Fruit fly (Drosophila melanogaster) whole organism, prepupa: ENCODE measurements around the gene CG14915.

ENCODE experiments used
- CG10631 ChIP-seq: fragments of 200-800 bp; sonication (Bioruptor generic); optimal IDR thresholded peaks from 2 replicates; lab custom pipeline; 2016; ENCODE audit warnings: missing biosample characterization, missing genetic modification characterization
- CG10669 ChIP-seq: fragments of 200-800 bp; sonication (Bioruptor generic); optimal IDR thresholded peaks from 3 replicates; lab custom pipeline; 2018; ENCODE audit warnings: missing biosample characterization, mild to moderate bottlenecking, missing genetic modification characterization, moderate library complexity
- CG11294 ChIP-seq: fragments of 200-800 bp; sonication (Bioruptor generic); IDR thresholded peaks from 2 replicates; pipeline ENCODE4 v1.3.6; 2022; ENCODE audit warnings: missing biosample characterization, missing genetic modification characterization
- CG11762 ChIP-seq: fragments of 200-800 bp; sonication (Bioruptor generic); optimal IDR thresholded peaks from 3 replicates; lab custom pipeline; 2016; ENCODE audit warnings: missing biosample characterization, missing genetic modification characterization; ENCODE audit not compliant: insufficient read depth
- CG11902 ChIP-seq: fragments of 200-800 bp; sonication (Bioruptor generic); optimal IDR thresholded peaks from 3 replicates; lab custom pipeline; 2016; ENCODE audit warnings: missing biosample characterization, missing genetic modification characterization
- CG15336 ChIP-seq: fragments of 200-800 bp; sonication (Bioruptor generic); IDR thresholded peaks from 2 replicates; pipeline ENCODE4 v1.3.6; 2022; ENCODE audit warnings: missing biosample characterization, missing genetic modification characterization
- CG1621 ChIP-seq: fragments of 200-800 bp; sonication (Bioruptor generic); optimal IDR thresholded peaks from 3 replicates; lab custom pipeline; 2018; ENCODE audit warnings: missing biosample characterization, mild to moderate bottlenecking, missing genetic modification characterization
- CG3032 ChIP-seq: fragments of 200-800 bp; optimal IDR thresholded peaks from 2 replicates; lab custom pipeline; 2019; ENCODE audit warnings: missing biosample characterization, mild to moderate bottlenecking, missing genetic modification characterization, moderate library complexity
- CG31627 ChIP-seq: fragments of 200-800 bp; sonication (Bioruptor generic); optimal IDR thresholded peaks from 3 replicates; lab custom pipeline; 2016; ENCODE audit warnings: missing biosample characterization, missing genetic modification characterization
- CG34406 ChIP-seq: fragments of 200-800 bp; sonication (Bioruptor generic); optimal IDR thresholded peaks from 3 replicates; lab custom pipeline; 2016; ENCODE audit warnings: missing biosample characterization, missing genetic modification characterization
- CG3919 ChIP-seq: fragments of 200-800 bp; sonication (Bioruptor generic); optimal IDR thresholded peaks from 3 replicates; lab custom pipeline; 2016; ENCODE audit warnings: missing biosample characterization, missing genetic modification characterization
- CG4318 ChIP-seq: fragments of 200-800 bp; sonication (Bioruptor generic); optimal IDR thresholded peaks from 3 replicates; lab custom pipeline; 2017; ENCODE audit warnings: missing biosample characterization, mild to moderate bottlenecking, missing genetic modification characterization
- CG6163 ChIP-seq: fragments of 200-800 bp; sonication (Bioruptor generic); IDR thresholded peaks from 3 replicates; pipeline ENCODE4 v1.3.6; 2022; ENCODE audit warnings: missing biosample characterization, missing genetic modification characterization
- CG6276 ChIP-seq: fragments of 200-800 bp; sonication (Bioruptor generic); optimal IDR thresholded peaks from 2 replicates; lab custom pipeline; 2017; ENCODE audit warnings: missing biosample characterization, mild to moderate bottlenecking, missing genetic modification characterization
- CG6792 ChIP-seq: fragments of 200-800 bp; sonication (Bioruptor generic); optimal IDR thresholded peaks from 3 replicates; lab custom pipeline; 2016; ENCODE audit warnings: missing biosample characterization, missing genetic modification characterization
- CG6854 ChIP-seq: fragments of 200-800 bp; sonication (Bioruptor generic); optimal IDR thresholded peaks from 2 replicates; lab custom pipeline; 2017; ENCODE audit warnings: missing biosample characterization, mild to moderate bottlenecking, missing genetic modification characterization
- CG7368 ChIP-seq: fragments of 200-800 bp; sonication (Bioruptor generic); optimal IDR thresholded peaks from 3 replicates; lab custom pipeline; 2016; ENCODE audit warnings: missing biosample characterization, missing genetic modification characterization
- CG8119 ChIP-seq: fragments of 200-800 bp; sonication (Bioruptor generic); IDR thresholded peaks from 3 replicates; pipeline ENCODE4 v1.3.6; 2022; ENCODE audit warnings: missing biosample characterization, missing genetic modification characterization
- CG8319 ChIP-seq: fragments of 200-800 bp; sonication (Bioruptor generic); optimal IDR thresholded peaks from 3 replicates; lab custom pipeline; 2016; ENCODE audit warnings: missing biosample characterization, missing genetic modification characterization
- CG8632 ChIP-seq: fragments of 200-800 bp; sonication (Bioruptor generic); optimal IDR thresholded peaks from 3 replicates; lab custom pipeline; 2016; ENCODE audit warnings: missing biosample characterization, missing genetic modification characterization
- CG9139 ChIP-seq: fragments of 200-800 bp; sonication (Bioruptor generic); optimal IDR thresholded peaks from 3 replicates; lab custom pipeline; 2017; ENCODE audit warnings: missing biosample characterization, mild to moderate bottlenecking, missing genetic modification characterization
- Eip75B ChIP-seq: fragments of 200-800 bp; sonication (Bioruptor generic); optimal IDR thresholded peaks from 3 replicates; lab custom pipeline; 2016; ENCODE audit warnings: missing biosample characterization, missing genetic modification characterization
- Eip78C ChIP-seq: fragments of 200-800 bp; sonication (Bioruptor generic); peaks from one replicate; lab custom pipeline; 2016; ENCODE audit warnings: missing biosample characterization, missing genetic modification characterization
- Eip93F ChIP-seq: fragments of 200-800 bp; sonication (Bioruptor generic); optimal IDR thresholded peaks from 2 replicates; lab custom pipeline; 2016; ENCODE audit warnings: missing biosample characterization, mild to moderate bottlenecking, missing genetic modification characterization
- Ets21C ChIP-seq: fragments of 200-800 bp; sonication (Bioruptor generic); optimal IDR thresholded peaks from 3 replicates; lab custom pipeline; 2016; ENCODE audit warnings: missing biosample characterization, missing genetic modification characterization
- Ets96B ChIP-seq: fragments of 200-800 bp; optimal IDR thresholded peaks from 2 replicates; lab custom pipeline; 2019; ENCODE audit warnings: missing biosample characterization, mild to moderate bottlenecking, missing genetic modification characterization, moderate library complexity
- Gug ChIP-seq: fragments of 200-800 bp; sonication (Bioruptor generic); IDR thresholded peaks from 2 replicates; pipeline ENCODE4 v1.3.6; 2022; ENCODE audit warnings: missing biosample characterization, missing genetic modification characterization
- Hr38 ChIP-seq: sonication (Bioruptor generic); optimal IDR thresholded peaks from 2 replicates; lab custom pipeline; 2016; ENCODE audit warnings: missing biosample characterization, missing genetic modification characterization
- Hr39 ChIP-seq: fragments of 200-800 bp; sonication (Bioruptor generic); optimal IDR thresholded peaks from 2 replicates; lab custom pipeline; 2016; ENCODE audit warnings: missing biosample characterization, missing genetic modification characterization
- Hr4 ChIP-seq: fragments of 200-800 bp; sonication (Bioruptor generic); optimal IDR thresholded peaks from 3 replicates; lab custom pipeline; 2016; ENCODE audit warnings: missing biosample characterization, missing genetic modification characterization
- Met ChIP-seq: fragments of 200-800 bp; sonication (Bioruptor generic); optimal IDR thresholded peaks from 3 replicates; lab custom pipeline; 2016; ENCODE audit warnings: missing biosample characterization, missing genetic modification characterization
- OdsH ChIP-seq: fragments of 200-800 bp; sonication (Bioruptor generic); optimal IDR thresholded peaks from 3 replicates; lab custom pipeline; 2016; ENCODE audit warnings: missing biosample characterization, missing genetic modification characterization
- Sox14 ChIP-seq: fragments of 200-800 bp; sonication (Bioruptor generic); optimal IDR thresholded peaks from 3 replicates; lab custom pipeline; 2016; ENCODE audit warnings: missing biosample characterization, missing genetic modification characterization
- Sox15 ChIP-seq: fragments of 200-800 bp; sonication (Bioruptor generic); optimal IDR thresholded peaks from 3 replicates; lab custom pipeline; 2016; ENCODE audit warnings: missing biosample characterization, missing genetic modification characterization
- achi ChIP-seq: fragments of 200-800 bp; sonication (Bioruptor generic); optimal IDR thresholded peaks from 3 replicates; lab custom pipeline; 2016; ENCODE audit warnings: missing biosample characterization, missing genetic modification characterization
- acj6 ChIP-seq: fragments of 200-800 bp; sonication (Bioruptor generic); optimal IDR thresholded peaks from 3 replicates; lab custom pipeline; 2016; ENCODE audit warnings: missing biosample characterization, missing genetic modification characterization
- cyc ChIP-seq: fragments of 200-800 bp; sonication (Bioruptor generic); optimal IDR thresholded peaks from 3 replicates; lab custom pipeline; 2016; ENCODE audit warnings: missing biosample characterization, missing genetic modification characterization
- dac ChIP-seq: fragments of 200-800 bp; sonication (Bioruptor generic); optimal IDR thresholded peaks from 2 replicates; lab custom pipeline; 2017; ENCODE audit warnings: missing biosample characterization, mild to moderate bottlenecking, missing genetic modification characterization
- dsx ChIP-seq: fragments of 200-800 bp; optimal IDR thresholded peaks from 3 replicates; lab custom pipeline; 2019; ENCODE audit warnings: missing biosample characterization, mild to moderate bottlenecking, missing genetic modification characterization, moderate library complexity; ENCODE audit not compliant: poor library complexity, severe bottlenecking
- eg ChIP-seq: fragments of 200-800 bp; sonication (Bioruptor generic); IDR thresholded peaks from 3 replicates; pipeline ENCODE4 v1.3.6; 2022; ENCODE audit warnings: missing biosample characterization, missing genetic modification characterization
- esn ChIP-seq: fragments of 200-800 bp; sonication (Bioruptor generic); optimal IDR thresholded peaks from 2 replicates; lab custom pipeline; 2016; ENCODE audit warnings: missing biosample characterization, mild to moderate bottlenecking, missing genetic modification characterization, moderate library complexity
- fd59A ChIP-seq: fragments of 200-800 bp; sonication (Bioruptor generic); optimal IDR thresholded peaks from 2 replicates; lab custom pipeline; 2017; ENCODE audit warnings: missing biosample characterization, mild to moderate bottlenecking, missing genetic modification characterization, missing genetic modification reagents
- fkh ChIP-seq: fragments of 200-800 bp; sonication (Bioruptor generic); optimal IDR thresholded peaks from 3 replicates; lab custom pipeline; 2017; ENCODE audit warnings: missing biosample characterization, mild to moderate bottlenecking, missing genetic modification characterization, moderate library complexity
- lz ChIP-seq: fragments of 200-800 bp; sonication (Bioruptor generic); optimal IDR thresholded peaks from 3 replicates; lab custom pipeline; 2016; ENCODE audit warnings: missing biosample characterization, missing genetic modification characterization
- net ChIP-seq: fragments of 200-800 bp; sonication (Bioruptor generic); optimal IDR thresholded peaks from 3 replicates; lab custom pipeline; 2016; ENCODE audit warnings: missing biosample characterization, missing genetic modification characterization
- pdm3 ChIP-seq: fragments of 200-800 bp; sonication (Bioruptor generic); optimal IDR thresholded peaks from 3 replicates; lab custom pipeline; 2016; ENCODE audit warnings: missing biosample characterization, missing genetic modification characterization
- salr ChIP-seq, 2 experiments: fragments of 200-800 bp; sonication (Bioruptor generic); optimal IDR thresholded peaks; 3 replicates each; lab custom pipeline; 2016 to 2018; ENCODE audit warnings: missing biosample characterization in 2 of 2, missing genetic modification characterization in 2 of 2, mild to moderate bottlenecking in 1 of 2
- ss ChIP-seq, 2 experiments: fragments of 200-800 bp; sonication (Bioruptor generic); optimal IDR thresholded peaks; 2 replicates in 1 of 2; 3 replicates in 1 of 2; lab custom pipeline; 2017 to 2018; ENCODE audit warnings: mild to moderate bottlenecking in 2 of 2, missing biosample characterization in 2 of 2, missing genetic modification characterization in 2 of 2, moderate library complexity in 1 of 2
- svp ChIP-seq: fragments of 200-800 bp; sonication (Bioruptor generic); peaks from one replicate; lab custom pipeline; 2016; ENCODE audit warnings: missing biosample characterization, missing genetic modification characterization
- topi ChIP-seq: fragments of 200-800 bp; sonication (Bioruptor generic); optimal IDR thresholded peaks from 3 replicates; lab custom pipeline; 2016; ENCODE audit warnings: missing biosample characterization, missing genetic modification characterization
- vri ChIP-seq: fragments of 200-800 bp; sonication (Bioruptor generic); optimal IDR thresholded peaks from 3 replicates; lab custom pipeline; 2016; ENCODE audit warnings: missing biosample characterization, mild to moderate bottlenecking, missing genetic modification characterization

CG14915 gene

dm6 chr2L:11053018-11053807 lies 17.6 kb upstream of the CG14915 start:
- TF ChIP-seq fkh (GFP tag; lab: Kevin White, UChicago): no peak
- TF ChIP-seq svp (GFP tag; lab: Kevin White, UChicago): peak; percentile 100
- TF ChIP-seq CG34406 (GFP tag; lab: Kevin White, UChicago): peak; percentile 89
- peak; percentile 91 for TF ChIP-seq cyc
- peak; percentile 84 for TF ChIP-seq vri (GFP tag; lab: Kevin White, UChicago)
- TF ChIP-seq CG3032 (tag; lab: Kevin White, UChicago): peak; percentile 89
- peak; percentile 98 for TF ChIP-seq Eip78C (GFP tag; lab: Kevin White, UChicago)
- peak; percentile 86 for TF ChIP-seq CG8632
- TF ChIP-seq OdsH (GFP tag; lab: Kevin White, UChicago): peak; percentile 92
- TF ChIP-seq Ets96B: peak; percentile 91
- TF ChIP-seq CG15336 (GFP tag; lab: Robert Waterston, UW): peak; percentile 47; the same call in 1 of the 2 replicates
- peak; percentile 93 for TF ChIP-seq CG8319 (GFP tag; lab: Kevin White, UChicago)
- peak; percentile 88 for TF ChIP-seq achi
- TF ChIP-seq CG31627: peak; percentile 90
- peak; percentile 89 for TF ChIP-seq fd59A (GFP tag; lab: Kevin White, UChicago)
- TF ChIP-seq CG7368 (GFP tag; lab: Kevin White, UChicago): peak; percentile 85
- TF ChIP-seq topi: peak; percentile 92
- peak; percentile 84 for TF ChIP-seq CG6854 (GFP tag; lab: Kevin White, UChicago)
- TF ChIP-seq Sox15 (GFP tag; lab: Kevin White, UChicago): peak; percentile 90
- peak; percentile 6 for TF ChIP-seq dac (GFP tag; lab: Kevin White, UChicago)
- no peak for TF ChIP-seq CG11294 (GFP tag; lab: Robert Waterston, UW)
- peak; percentile 33 to 71 for TF ChIP-seq salr (GFP tag; optimal IDR thresholded peaks at IDR 0.05; lab: Kevin White, UChicago)
- TF ChIP-seq Ets21C (GFP tag; lab: Kevin White, UChicago): peak; percentile 82
- peak; percentile 93 for TF ChIP-seq esn (GFP tag; lab: Kevin White, UChicago)
- peak; percentile 94 for TF ChIP-seq CG6163 (GFP tag; lab: Robert Waterston, UW)
- peak; percentile 90 for TF ChIP-seq CG10669 (GFP tag; lab: Kevin White, UChicago)
- peak; percentile 94 for TF ChIP-seq Met (GFP tag; lab: Kevin White, UChicago)
- TF ChIP-seq Sox14 (GFP tag; lab: Kevin White, UChicago): peak; percentile 86
- peak; percentile 91 for TF ChIP-seq lz (GFP tag; lab: Kevin White, UChicago)
- TF ChIP-seq Hr38: no peak
- peak; percentile 83 for TF ChIP-seq dsx
- peak; percentile 93 for TF ChIP-seq CG6792 (GFP tag; lab: Kevin White, UChicago)
- TF ChIP-seq CG9139 (GFP tag; lab: Kevin White, UChicago): peak; percentile 79
- peak; percentile 94 for TF ChIP-seq acj6 (GFP tag; lab: Kevin White, UChicago)
- TF ChIP-seq Eip93F (GFP tag; lab: Kevin White, UChicago): peak; percentile 61
- TF ChIP-seq CG6276 (GFP tag; lab: Kevin White, UChicago): peak; percentile 52
- TF ChIP-seq CG11762 (GFP tag; lab: Kevin White, UChicago): peak; percentile 88
- peak; percentile 87 for TF ChIP-seq Hr39 (GFP tag; lab: Kevin White, UChicago)
- peak; percentile 66 for TF ChIP-seq Gug (GFP tag; lab: Robert Waterston, UW)
- TF ChIP-seq Eip75B (GFP tag; lab: Kevin White, UChicago): peak; percentile 93
- TF ChIP-seq Hr4 (GFP tag; lab: Kevin White, UChicago): peak; percentile 59
- TF ChIP-seq CG1621 (tag; lab: Kevin White, UChicago): peak; percentile 86
- TF ChIP-seq net (GFP tag; lab: Kevin White, UChicago): peak; percentile 85
- peak; percentile 90 for TF ChIP-seq pdm3 (GFP tag; lab: Kevin White, UChicago)
- TF ChIP-seq CG8119: peak; percentile 42; the same call in 2 of the 3 replicates
- TF ChIP-seq CG4318 (GFP tag; lab: Kevin White, UChicago): no peak
- TF ChIP-seq CG11902 (GFP tag; lab: Kevin White, UChicago): peak; percentile 93
- peak; percentile 70 for TF ChIP-seq eg (GFP tag; lab: Robert Waterston, UW)
- peak; percentile 92 for TF ChIP-seq CG3919 (GFP tag; lab: Kevin White, UChicago)
- TF ChIP-seq CG10631 (GFP tag; lab: Kevin White, UChicago): peak; percentile 90
- TF ChIP-seq ss (GFP tag; optimal IDR thresholded peaks at IDR 0.05; lab: Kevin White, UChicago): peak; percentile 86 to 92
